Fruit fly (Drosophila melanogaster): ENCODE results near the gene Drak.

Gene Drak

DNA sequence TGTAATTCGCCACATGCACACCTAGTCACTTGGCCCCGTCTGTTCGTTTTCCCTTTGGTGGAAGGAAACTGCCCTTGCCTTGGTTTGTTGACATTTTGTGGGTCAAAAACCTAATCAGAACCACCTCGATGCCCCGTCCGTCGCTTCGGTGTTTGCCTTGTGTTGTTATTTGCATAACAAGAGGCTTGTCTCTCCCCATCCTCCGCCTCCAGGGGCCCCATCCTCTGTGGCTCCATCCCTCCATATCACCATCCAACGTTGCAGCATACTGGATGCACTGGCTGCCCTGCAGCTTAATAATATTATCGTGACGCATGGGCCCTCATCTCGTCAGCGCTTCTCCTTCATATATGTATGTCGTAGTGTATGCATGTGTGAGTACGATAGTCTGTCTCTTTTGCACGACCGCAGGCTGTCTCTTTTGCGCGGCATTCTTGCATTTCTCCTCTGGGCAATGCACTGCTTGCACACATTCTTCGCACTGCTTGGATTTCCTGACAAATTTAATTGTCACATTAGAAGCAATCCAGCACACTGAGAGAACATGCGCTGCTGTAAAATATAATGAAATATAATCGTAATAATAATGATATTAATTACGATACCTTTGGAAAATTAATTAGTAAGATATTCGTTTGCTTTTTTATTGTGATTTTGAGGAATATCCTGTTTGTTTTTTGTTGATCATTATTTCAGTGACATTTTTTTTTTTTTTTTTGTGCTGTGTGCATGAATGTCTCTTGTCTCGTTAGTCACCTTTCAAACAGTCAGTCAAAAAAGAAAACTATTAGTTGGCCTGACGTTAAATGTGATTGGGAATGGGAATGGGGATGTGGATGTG, 51.4 kb downstream of the Drak start:
- TF ChIP-seq gl (tag; optimal IDR thresholded peaks at IDR 0.05) = no peak
- peak; percentile 97 for TF ChIP-seq EcR (GFP tag; optimal IDR thresholded peaks at IDR 0.05)
- peak; percentile 68 for TF ChIP-seq CG8301 (tag; optimal IDR thresholded peaks at IDR 0.05)
- peak; percentile 79 for TF ChIP-seq CG14655 (GFP tag; optimal IDR thresholded peaks at IDR 0.05)
- TF ChIP-seq CG8159 (tag; optimal IDR thresholded peaks at IDR 0.05) = peak; percentile 7
- peak; percentile 47 for TF ChIP-seq CG9948 (tag; optimal IDR thresholded peaks at IDR 0.05)
- TF ChIP-seq CG17806 (tag; optimal IDR thresholded peaks at IDR 0.05) = peak; percentile 33
- TF ChIP-seq D1 (tag; optimal IDR thresholded peaks at IDR 0.05) = peak; percentile 38
- TF ChIP-seq fd96Ca (GFP tag; IDR thresholded peaks at IDR 0.05) = 0 out of 3 replicates have a peak, but pooled peaks have one; percentile 51
- no peak for TF ChIP-seq CG32121 (GFP tag; IDR thresholded peaks at IDR 0.05)

DNA sequence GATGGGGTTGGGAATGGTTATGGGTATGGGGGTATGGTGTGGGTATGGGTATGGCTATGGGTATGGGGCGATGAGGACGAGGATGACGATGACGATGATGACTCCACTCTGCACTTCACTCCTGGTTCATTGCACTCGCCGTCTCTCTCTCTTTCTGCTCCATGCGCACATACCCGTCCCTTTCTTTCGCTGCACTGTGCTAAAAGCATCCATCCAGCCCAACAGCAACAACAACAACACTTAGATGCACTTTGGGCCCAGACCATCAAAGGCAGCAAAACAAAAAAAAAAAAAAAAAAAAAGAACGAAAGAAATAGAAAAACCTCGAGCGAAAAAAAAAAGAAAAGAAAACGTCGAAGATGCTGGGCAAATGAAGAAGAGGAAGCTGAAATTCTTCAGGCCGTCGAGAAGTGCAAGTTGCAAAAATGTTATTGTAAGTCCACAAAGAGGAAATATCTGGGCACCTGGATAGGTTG, 52.1 kb downstream of the Drak start:
- TF ChIP-seq CG13204 (GFP tag; optimal IDR thresholded peaks at IDR 0.05) (no peak), CG15710 (tag; optimal IDR thresholded peaks at IDR 0.05) (no peak), CG9948 (tag; optimal IDR thresholded peaks at IDR 0.05) (no peak), Pif1A (GFP tag; optimal IDR thresholded peaks at IDR 0.05) (peak; percentile 61), CG34367 (tag; optimal IDR thresholded peaks at IDR 0.05) (no peak), EcR (GFP tag; optimal IDR thresholded peaks at IDR 0.05) (peak; percentile 57), rn (GFP tag; IDR thresholded peaks at IDR 0.05) (no peak), Ets98B (GFP tag; IDR thresholded peaks at IDR 0.05) (no peak), gl (tag; optimal IDR thresholded peaks at IDR 0.05) (no peak), CG4496 (GFP tag; IDR thresholded peaks at IDR 0.05) (peak; percentile 52; the same call in 1 of the 3 replicates), CG8301 (tag; optimal IDR thresholded peaks at IDR 0.05) (peak; percentile 25), CG10348 (GFP tag; IDR thresholded peaks at IDR 0.05) (no peak), CG14655 (GFP tag; optimal IDR thresholded peaks at IDR 0.05) (peak; percentile 71), CG8159 (tag; optimal IDR thresholded peaks at IDR 0.05) (no peak), Pif1B (GFP tag; optimal IDR thresholded peaks at IDR 0.05) (peak; percentile 46), fd96Ca (GFP tag; IDR thresholded peaks at IDR 0.05) (peak; percentile 52; the same call in 2 of the 3 replicates)

DNA sequence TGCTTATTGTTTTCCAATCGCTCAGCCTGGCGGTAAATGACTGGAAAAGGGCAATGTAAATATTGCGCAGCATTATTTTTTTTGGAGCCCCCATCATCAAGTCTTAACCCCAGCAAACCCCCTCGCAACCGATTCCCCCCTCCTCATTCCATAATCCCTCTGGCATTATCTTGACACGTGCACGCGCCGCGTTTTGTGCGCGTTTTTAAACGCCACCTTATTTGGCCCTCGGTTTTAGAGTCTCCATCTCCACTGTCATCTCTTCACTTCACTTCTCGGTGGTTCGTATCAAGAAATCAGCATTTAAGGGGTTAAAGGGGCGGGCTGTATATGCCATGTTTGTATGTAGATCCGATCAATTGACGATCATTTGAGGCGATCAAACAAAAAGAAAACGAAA, 54.0 kb downstream of the Drak start:
- TF ChIP-seq CG13204 (GFP tag; optimal IDR thresholded peaks at IDR 0.05) (no peak), CG15710 (tag; optimal IDR thresholded peaks at IDR 0.05) (no peak), EcR (GFP tag; optimal IDR thresholded peaks at IDR 0.05) (no peak), gl (tag; optimal IDR thresholded peaks at IDR 0.05) (no peak)

DNA sequence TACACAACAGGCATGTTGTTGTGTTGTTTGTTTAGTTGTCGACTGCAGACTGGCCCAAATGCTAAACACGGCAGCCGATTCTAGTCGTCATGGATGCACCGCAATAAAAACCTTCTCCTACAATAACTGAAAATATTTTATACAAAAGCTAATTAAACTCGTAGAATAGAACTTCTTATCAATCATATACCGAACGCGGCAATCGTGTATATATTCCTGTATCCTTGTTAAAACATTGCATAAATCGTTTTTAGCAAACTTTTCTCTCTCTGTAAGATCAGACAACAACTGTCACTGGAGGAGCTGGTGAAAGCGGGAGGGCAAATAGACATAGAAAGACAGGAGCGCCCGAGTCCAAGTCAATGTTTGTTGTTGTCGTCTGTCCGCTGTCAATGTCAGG, 55.8 kb downstream of the Drak start:
- peak; percentile 62 for TF ChIP-seq Pif1B (GFP tag; optimal IDR thresholded peaks at IDR 0.05)
- TF ChIP-seq CG34367 (tag; optimal IDR thresholded peaks at IDR 0.05) = peak; percentile 19
- TF ChIP-seq CG32121 (GFP tag; IDR thresholded peaks at IDR 0.05) = peak; percentile 26; the same call in 1 of the 2 replicates
- TF ChIP-seq CG17806 (tag; optimal IDR thresholded peaks at IDR 0.05) = peak; percentile 31
- peak; percentile 70 for TF ChIP-seq Ets98B (GFP tag; IDR thresholded peaks at IDR 0.05)
- no peak for TF ChIP-seq EcR (GFP tag; optimal IDR thresholded peaks at IDR 0.05)
- peak; percentile 16 for TF ChIP-seq CG15710 (tag; optimal IDR thresholded peaks at IDR 0.05)
- no peak for TF ChIP-seq gl (tag; optimal IDR thresholded peaks at IDR 0.05)
- TF ChIP-seq CG12605 (GFP tag; IDR thresholded peaks at IDR 0.05) = peak; percentile 58; the same call in 1 of the 2 replicates
- TF ChIP-seq CG9948 (tag; optimal IDR thresholded peaks at IDR 0.05) = peak; percentile 51
- no peak for TF ChIP-seq rn (GFP tag; IDR thresholded peaks at IDR 0.05)
- no peak for TF ChIP-seq CG10348 (GFP tag; IDR thresholded peaks at IDR 0.05)
- no peak for TF ChIP-seq Snoo (tag; optimal IDR thresholded peaks at IDR 0.05)
- TF ChIP-seq CG14655 (GFP tag; optimal IDR thresholded peaks at IDR 0.05) = peak; percentile 89
- peak; percentile 63; the same call in 2 of the 3 replicates for TF ChIP-seq fd96Ca (GFP tag; IDR thresholded peaks at IDR 0.05)
- peak; percentile 72 for TF ChIP-seq Pif1A (GFP tag; optimal IDR thresholded peaks at IDR 0.05)
- peak; percentile 86 for TF ChIP-seq CG8301 (tag; optimal IDR thresholded peaks at IDR 0.05)
- TF ChIP-seq CG4496 (GFP tag; IDR thresholded peaks at IDR 0.05) = peak; percentile 71; the same call in 2 of the 3 replicates
- peak; percentile 24 for TF ChIP-seq CG8159 (tag; optimal IDR thresholded peaks at IDR 0.05)
- no peak for TF ChIP-seq CG13204 (GFP tag; optimal IDR thresholded peaks at IDR 0.05)
- no peak for TF ChIP-seq D1 (tag; optimal IDR thresholded peaks at IDR 0.05)

DNA sequence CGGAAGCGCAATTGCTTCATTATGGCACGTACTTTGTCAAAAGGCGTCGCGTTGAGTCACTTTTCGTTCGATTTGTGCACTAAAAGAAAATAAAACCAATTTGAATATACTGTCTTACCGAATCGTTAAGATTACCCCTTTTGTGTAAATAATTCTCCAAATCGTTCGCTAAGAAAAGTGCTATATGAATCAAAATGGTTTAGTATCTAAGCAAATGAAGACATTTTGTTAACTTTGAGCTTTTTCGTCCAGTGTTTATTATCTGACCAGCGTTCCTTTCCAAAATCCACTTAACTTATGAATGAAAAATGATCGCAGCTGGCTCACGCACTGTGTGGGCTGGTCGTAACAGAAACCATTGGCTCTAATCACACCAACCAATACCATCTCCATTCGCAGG, 57.1 kb downstream of the Drak start:
- TF ChIP-seq CG9948 (tag; optimal IDR thresholded peaks at IDR 0.05) (peak; percentile 26), CG8159 (tag; optimal IDR thresholded peaks at IDR 0.05) (peak; percentile 20), CG8301 (tag; optimal IDR thresholded peaks at IDR 0.05) (peak; percentile 47), gl (tag; optimal IDR thresholded peaks at IDR 0.05) (no peak), fd96Ca (GFP tag; IDR thresholded peaks at IDR 0.05) (no peak), EcR (GFP tag; optimal IDR thresholded peaks at IDR 0.05) (no peak), CG14655 (GFP tag; optimal IDR thresholded peaks at IDR 0.05) (peak; percentile 55), CG32121 (GFP tag; IDR thresholded peaks at IDR 0.05) (no peak), CG34367 (tag; optimal IDR thresholded peaks at IDR 0.05) (peak; percentile 2), Ets98B (GFP tag; IDR thresholded peaks at IDR 0.05) (0 out of 2 replicates have a peak, but pooled peaks have one; percentile 39), D1 (tag; optimal IDR thresholded peaks at IDR 0.05) (no peak), CG17806 (tag; optimal IDR thresholded peaks at IDR 0.05) (peak; percentile 27), CG13204 (GFP tag; optimal IDR thresholded peaks at IDR 0.05) (no peak), CG12605 (GFP tag; IDR thresholded peaks at IDR 0.05) (no peak), CG4496 (GFP tag; IDR thresholded peaks at IDR 0.05) (no peak), Pif1A (GFP tag; optimal IDR thresholded peaks at IDR 0.05) (peak; percentile 10), Snoo (tag; optimal IDR thresholded peaks at IDR 0.05) (no peak), Pif1B (GFP tag; optimal IDR thresholded peaks at IDR 0.05) (peak; percentile 15), rn (GFP tag; IDR thresholded peaks at IDR 0.05) (no peak), CG10348 (GFP tag; IDR thresholded peaks at IDR 0.05) (no peak), CG15710 (tag; optimal IDR thresholded peaks at IDR 0.05) (peak; percentile 5)
